Worm (Caenorhabditis elegans) whole organism, late embryonic: ENCODE results near the gene B0416.4.

Source experiments
- ceh-2 ChIP-seq: sonication (generic microtip); optimal IDR thresholded peaks from 2 replicates; lab custom pipeline; 2016; ENCODE audit warnings: missing genotype, missing genetic modification characterization, missing compliant biosample characterization
- fkh-10 ChIP-seq: fragments of 150-350 bp; optimal IDR thresholded peaks from 2 replicates; lab custom pipeline; 2014; ENCODE audit warnings: missing biosample characterization, missing genetic modification reagents, missing genetic modification characterization
- fkh-6 ChIP-seq: sonication (generic microtip); optimal IDR thresholded peaks from 2 replicates; lab custom pipeline; 2016; ENCODE audit warnings: missing genetic modification characterization, missing compliant biosample characterization
- unc-86 ChIP-seq: sonication (generic microtip); optimal IDR thresholded peaks from 2 replicates; lab custom pipeline; 2016; ENCODE audit warnings: missing genetic modification characterization, missing compliant biosample characterization

- TF ChIP-seq unc-86 (no peak), fkh-10 (GFP tag; lab: Kevin White, UChicago) (no peak), fkh-6 (no peak), ceh-2 (tag; lab: Kevin White, UChicago) (no peak)
Observed at ce11 chrX:9274574-9274973, 4.2 kb upstream of the B0416.4 start, which contains the start of gene B0416.10.
